Worm (Caenorhabditis elegans) whole organism, mixed stage, embryonic: ENCODE data around the gene clec-85.
A peak's percentile ranks its signal among the peaks of the same experiment; 100 is the strongest.

Experiments used
- M03D4.4 ChIP-seq: sonication (generic microtip); optimal IDR thresholded peaks from 2 replicates; lab custom pipeline; 2017; ENCODE audit warnings: mild to moderate bottlenecking, missing genetic modification characterization, missing compliant biosample characterization
- bed-3 ChIP-seq: fragments of 200-800 bp; sonication (Bioruptor generic); optimal IDR thresholded peaks from 3 replicates; lab custom pipeline; 2018; ENCODE audit warnings: mild to moderate bottlenecking, missing genetic modification characterization, moderate library complexity, missing compliant biosample characterization
- blmp-1 ChIP-seq: fragments of 150-350 bp; optimal IDR thresholded peaks from 2 replicates; lab custom pipeline; 2014; ENCODE audit warnings: missing biosample characterization, missing genetic modification characterization
- ceh-39 ChIP-seq: fragments of 150-350 bp; optimal IDR thresholded peaks from 2 replicates; lab custom pipeline; 2014; ENCODE audit warnings: missing biosample characterization, missing genetic modification characterization
- ceh-43 ChIP-seq: fragments of 200-800 bp; sonication (Bioruptor generic); optimal IDR thresholded peaks from 2 replicates; lab custom pipeline; 2018; ENCODE audit warnings: mild to moderate bottlenecking, missing genetic modification characterization, moderate library complexity, missing compliant biosample characterization
- ceh-83 ChIP-seq: fragments of 200-800 bp; sonication (Bioruptor generic); optimal IDR thresholded peaks from 2 replicates; lab custom pipeline; 2018; ENCODE audit warnings: mild to moderate bottlenecking, missing genetic modification characterization, missing compliant biosample characterization
- ces-1 ChIP-seq: fragments of 150-350 bp; optimal IDR thresholded peaks from 2 replicates; lab custom pipeline; 2014; ENCODE audit warnings: missing biosample characterization, missing genetic modification reagents, missing genetic modification characterization
- cnd-1 ChIP-seq: fragments of 200-800 bp; sonication (Bioruptor generic); optimal IDR thresholded peaks from 2 replicates; lab custom pipeline; 2018; ENCODE audit warnings: mild to moderate bottlenecking, missing genetic modification characterization, missing compliant biosample characterization
- drap-1 ChIP-seq: fragments of 200-800 bp; sonication (Bioruptor generic); optimal IDR thresholded peaks from 3 replicates; lab custom pipeline; 2018; ENCODE audit warnings: mild to moderate bottlenecking, missing genetic modification characterization, missing compliant biosample characterization
- elt-1 ChIP-seq: sonication (generic microtip); optimal IDR thresholded peaks from 2 replicates; lab custom pipeline; 2017; ENCODE audit warnings: missing genetic modification characterization, mild to moderate bottlenecking, missing compliant biosample characterization, antibody characterized with exemption, moderate library complexity, borderline replicate concordance; ENCODE audit not compliant: insufficient read depth
- elt-3 ChIP-seq: fragments of 150-350 bp; optimal IDR thresholded peaks from 2 replicates; lab custom pipeline; 2014; ENCODE audit warnings: missing biosample characterization, missing genetic modification characterization
- flh-1 ChIP-seq: fragments of 200-800 bp; sonication (Bioruptor generic); optimal IDR thresholded peaks from 2 replicates; lab custom pipeline; 2018; ENCODE audit warnings: mild to moderate bottlenecking, missing genetic modification characterization, moderate library complexity, missing compliant biosample characterization
- ham-2 ChIP-seq: fragments of 200-800 bp; sonication (Bioruptor generic); optimal IDR thresholded peaks from 2 replicates; lab custom pipeline; 2018; ENCODE audit warnings: mild to moderate bottlenecking, missing genetic modification characterization, missing compliant biosample characterization
- hlh-1 ChIP-seq: fragments of 150-350 bp; optimal IDR thresholded peaks from 2 replicates; lab custom pipeline; 2014; ENCODE audit warnings: missing biosample characterization, missing genetic modification reagents, missing genetic modification characterization
- lin-13 ChIP-seq: fragments of 150-350 bp; optimal IDR thresholded peaks from 2 replicates; lab custom pipeline; 2014; ENCODE audit warnings: missing biosample characterization, missing genetic modification characterization
- lsy-2 ChIP-seq: fragments of 150-350 bp; optimal IDR thresholded peaks from 2 replicates; lab custom pipeline; 2014; ENCODE audit warnings: missing biosample characterization, missing genetic modification characterization
- mab-5 ChIP-seq: fragments of 150-350 bp; optimal IDR thresholded peaks from 2 replicates; lab custom pipeline; 2014; ENCODE audit warnings: missing biosample characterization, missing genetic modification characterization
- mep-1 ChIP-seq: fragments of 150-350 bp; optimal IDR thresholded peaks from 2 replicates; lab custom pipeline; 2017; ENCODE audit warnings: missing biosample characterization, missing genetic modification reagents, missing genetic modification characterization, inconsistent platforms
- mls-2 ChIP-seq: sonication (generic microtip); optimal IDR thresholded peaks from 2 replicates; lab custom pipeline; 2016; ENCODE audit warnings: mild to moderate bottlenecking, missing genetic modification characterization, moderate library complexity, missing compliant biosample characterization
- nhr-12 ChIP-seq: fragments of 150-350 bp; optimal IDR thresholded peaks from 2 replicates; lab custom pipeline; 2014; ENCODE audit warnings: missing biosample characterization, missing genetic modification characterization
- nhr-2 ChIP-seq: fragments of 150-350 bp; optimal IDR thresholded peaks from 2 replicates; lab custom pipeline; 2014; ENCODE audit warnings: missing biosample characterization, missing genetic modification characterization
- nhr-237 ChIP-seq: fragments of 150-350 bp; optimal IDR thresholded peaks from 2 replicates; lab custom pipeline; 2014; ENCODE audit warnings: missing biosample characterization, missing genetic modification characterization
- nhr-28 ChIP-seq: fragments of 150-350 bp; optimal IDR thresholded peaks from 2 replicates; lab custom pipeline; 2014; ENCODE audit warnings: missing biosample characterization, missing genetic modification characterization
- nhr-76 ChIP-seq: sonication (generic microtip); optimal IDR thresholded peaks from 2 replicates; lab custom pipeline; 2017; ENCODE audit warnings: missing biosample characterization, missing genetic modification characterization
- pha-4 ChIP-seq: fragments of 150-350 bp; optimal IDR thresholded peaks from 2 replicates; lab custom pipeline; 2018; ENCODE audit warnings: missing biosample characterization, missing genetic modification reagents, missing genetic modification characterization
- snpc-4 ChIP-seq: fragments of 150-350 bp; optimal IDR thresholded peaks from 2 replicates; lab custom pipeline; 2014; ENCODE audit warnings: missing biosample characterization, missing genetic modification characterization
- sptf-1 ChIP-seq: sonication (generic microtip); optimal IDR thresholded peaks from 2 replicates; lab custom pipeline; 2017; ENCODE audit warnings: mild to moderate bottlenecking, missing genetic modification characterization, moderate library complexity, missing compliant biosample characterization
- unc-120 ChIP-seq: sonication (generic microtip); optimal IDR thresholded peaks from 2 replicates; lab custom pipeline; 2017; ENCODE audit warnings: missing genetic modification characterization, missing compliant biosample characterization; ENCODE audit not compliant: poor library complexity, severe bottlenecking
- unc-39 ChIP-seq: fragments of 150-350 bp; optimal IDR thresholded peaks from 2 replicates; lab custom pipeline; 2014; ENCODE audit warnings: missing biosample characterization, missing genetic modification characterization
- unc-62 ChIP-seq: fragments of 150-350 bp; optimal IDR thresholded peaks from 2 replicates; lab custom pipeline; 2014; ENCODE audit warnings: missing biosample characterization, missing genetic modification reagents, missing genetic modification characterization
- ztf-11 ChIP-seq: fragments of 150-350 bp; optimal IDR thresholded peaks from 2 replicates; lab custom pipeline; 2014; ENCODE audit warnings: missing biosample characterization, missing genetic modification characterization

clec-85 gene

ce11 chrIV:2823446-2823845, 27.2 kb upstream of the clec-85 start, which contains the start of gene clec-80:
clec-80 (plus strand) TSS chrIV:2823746.
- TF ChIP-seq ham-2 (GFP tag; lab: Kevin White, UChicago) (no peak), lsy-2 (tag; lab: Kevin White, UChicago) (no peak), sptf-1 (no peak), unc-120 (tag; lab: Kevin White, UChicago) (no peak), cnd-1 (tag; lab: Kevin White, UChicago) (no peak), hlh-1 (no peak), mab-5 (tag; lab: Kevin White, UChicago) (no peak), ceh-43 (GFP tag; lab: Kevin White, UChicago) (no peak), nhr-28 (tag; lab: Kevin White, UChicago) (no peak)

- TF ChIP-seq ceh-83 (GFP tag; lab: Kevin White, UChicago) (peak; percentile 3), nhr-28 (tag; lab: Kevin White, UChicago) (no peak), lsy-2 (tag; lab: Kevin White, UChicago) (no peak), nhr-237 (tag; lab: Kevin White, UChicago) (no peak), unc-120 (tag; lab: Kevin White, UChicago) (no peak)
Observed at ce11 chrIV:2825460-2826103, 25.1 kb upstream of the clec-85 start.

ce11 chrIV:2826335-2826734, 24.4 kb upstream of the clec-85 start:
- TF ChIP-seq nhr-28 (tag; lab: Kevin White, UChicago) (no peak), ceh-39 (tag; lab: Kevin White, UChicago) (no peak), lin-13 (tag; lab: Kevin White, UChicago) (no peak), ham-2 (GFP tag; lab: Kevin White, UChicago) (no peak), sptf-1 (no peak)

- no peak for TF ChIP-seq ceh-43 (GFP tag; lab: Kevin White, UChicago)
- TF ChIP-seq lin-13 (tag; lab: Kevin White, UChicago): no peak
- TF ChIP-seq ces-1: no peak
- no peak for TF ChIP-seq hlh-1
- TF ChIP-seq, all 35 proteins: peak for 0
Observed at ce11 chrIV:2832587-2832986, 18.1 kb upstream of the clec-85 start, which contains the start of the genes Y54G2A.48 and pudl-1. Y54G2A.48 (minus strand) TSS chrIV:2832687. pudl-1 (plus strand) TSS chrIV:2832906.

ce11 chrIV:2834516-2834915, 16.2 kb upstream of the clec-85 start, which contains the start of gene pudl-2:
pudl-2 (plus strand) TSS chrIV:2834816.
- TF ChIP-seq bed-3 (GFP tag; lab: Kevin White, UChicago): no peak
- TF ChIP-seq drap-1 (GFP tag; lab: Kevin White, UChicago): no peak
- TF ChIP-seq blmp-1 (tag; lab: Kevin White, UChicago): no peak
- TF ChIP-seq nhr-237 (tag; lab: Kevin White, UChicago): no peak
- TF ChIP-seq lin-13 (tag; lab: Kevin White, UChicago): no peak
- no peak for TF ChIP-seq nhr-2 (tag; lab: Kevin White, UChicago)
- TF ChIP-seq ham-2 (GFP tag; lab: Kevin White, UChicago): no peak
- no peak for TF ChIP-seq snpc-4 (tag; lab: Kevin White, UChicago)
- no peak for TF ChIP-seq ceh-43 (GFP tag; lab: Kevin White, UChicago)
- TF ChIP-seq mep-1 (tag; lab: Kevin White, UChicago): no peak
- no peak for TF ChIP-seq unc-39 (tag; lab: Kevin White, UChicago)
- no peak for TF ChIP-seq nhr-12 (tag; lab: Kevin White, UChicago)
- no peak for TF ChIP-seq flh-1
- TF ChIP-seq mls-2 (tag; lab: Kevin White, UChicago): no peak
- no peak for TF ChIP-seq ceh-83 (GFP tag; lab: Kevin White, UChicago)
- TF ChIP-seq ces-1: no peak
- TF ChIP-seq ceh-39 (tag; lab: Kevin White, UChicago): no peak
- no peak for TF ChIP-seq cnd-1 (tag; lab: Kevin White, UChicago)

ce11 chrIV:2835364-2835763, 15.3 kb upstream of the clec-85 start, which contains the start of gene clec-82:
clec-82 (plus strand) TSS chrIV:2835664.
- TF ChIP-seq ceh-39 (tag; lab: Kevin White, UChicago) (no peak), lin-13 (tag; lab: Kevin White, UChicago) (no peak), unc-62 (GFP tag; lab: Kevin White, UChicago) (no peak), M03D4.4 (no peak), nhr-237 (tag; lab: Kevin White, UChicago) (no peak), unc-39 (tag; lab: Kevin White, UChicago) (no peak), elt-3 (tag; lab: Kevin White, UChicago) (no peak), ces-1 (no peak), unc-120 (tag; lab: Kevin White, UChicago) (no peak), ztf-11 (tag; lab: Kevin White, UChicago) (no peak), mep-1 (tag; lab: Kevin White, UChicago) (no peak), pha-4 (tag; lab: Kevin White, UChicago) (no peak), elt-1 (tag; lab: Kevin White, UChicago) (no peak), bed-3 (GFP tag; lab: Kevin White, UChicago) (no peak), nhr-76 (tag; lab: Kevin White, UChicago) (no peak), lsy-2 (tag; lab: Kevin White, UChicago) (no peak)
